Worm (Caenorhabditis elegans) whole organism, L2 larva: ENCODE measurements around the gene T24C12.4.

Source experiments
- ceh-82 ChIP-seq: fragments of 150-350 bp; optimal IDR thresholded peaks from 2 replicates; lab custom pipeline; 2014; ENCODE audit warnings: missing biosample characterization, missing genetic modification characterization
- unc-39 ChIP-seq: fragments of 150-350 bp; optimal IDR thresholded peaks from 2 replicates; lab custom pipeline; 2014; ENCODE audit warnings: missing biosample characterization, missing genetic modification characterization
- zag-1 ChIP-seq: fragments of 150-350 bp; optimal IDR thresholded peaks from 2 replicates; lab custom pipeline; 2014; ENCODE audit warnings: missing biosample characterization, missing genetic modification characterization

ce11 chrX:2190740-2191139 lies 14.1 kb downstream of the T24C12.4 start:
- TF ChIP-seq unc-39: no peak
- no peak for TF ChIP-seq zag-1 (tag; lab: Kevin White, UChicago)
- no peak for TF ChIP-seq ceh-82
